Worm (Caenorhabditis elegans): ENCODE data around the gene fbxb-72.

DNA sequence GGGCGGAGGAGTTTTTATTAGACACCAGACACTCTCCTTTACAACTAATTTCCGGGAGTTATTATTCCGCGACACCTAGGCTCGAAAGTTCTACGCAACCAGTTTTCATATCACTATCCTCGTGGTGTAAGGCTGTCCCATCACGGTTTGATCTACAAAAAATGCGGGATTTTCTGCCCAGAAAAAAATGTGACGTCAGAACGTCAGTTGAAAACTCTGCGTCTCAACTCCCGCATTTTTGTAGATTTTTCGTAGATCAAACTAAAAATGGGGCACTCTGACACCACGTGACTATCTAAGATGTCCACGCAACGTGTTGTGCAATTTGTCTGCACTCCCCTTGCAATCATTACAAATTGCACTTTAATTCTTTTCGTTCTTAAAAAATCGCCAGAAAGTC is 41.0 kb upstream of the fbxb-72 start, which contains the start of gene str-238:
- TF ChIP-seq elt-3 (tag; optimal IDR thresholded peaks at IDR 0.05) (no peak), snpc-4 (tag; optimal IDR thresholded peaks at IDR 0.05) (no peak), R02D3.7 (tag; optimal IDR thresholded peaks at IDR 0.05) (no peak), ceh-82 (tag; optimal IDR thresholded peaks at IDR 0.05) (no peak), lin-39 (tag; optimal IDR thresholded peaks at IDR 0.05) (no peak), jun-1 (tag; optimal IDR thresholded peaks at IDR 0.05) (no peak), nhr-11 (tag; optimal IDR thresholded peaks at IDR 0.05) (no peak), tbx-2 (tag; optimal IDR thresholded peaks at IDR 0.05) (no peak), ama-1 (optimal IDR thresholded peaks at IDR 0.05) (no peak)

All from whole organism, L3 larva.